Fruit fly (Drosophila melanogaster) whole organism, wandering third instar larva: ENCODE results near the gene Fdh.
A peak's percentile ranks its signal among the peaks of the same experiment; 100 is the strongest.

ENCODE experiments used
- CG32264 ChIP-seq: fragments of 200-800 bp; sonication (Bioruptor generic); optimal IDR thresholded peaks from 2 replicates; lab custom pipeline; 2016; ENCODE audit warnings: missing biosample characterization, missing genetic modification characterization
- CG9705 ChIP-seq: fragments of 200-800 bp; sonication (Bioruptor generic); optimal IDR thresholded peaks from 2 replicates; lab custom pipeline; 2018; ENCODE audit warnings: missing biosample characterization, mild to moderate bottlenecking, missing genetic modification characterization
- CrebA ChIP-seq: fragments of 200-800 bp; sonication (Bioruptor generic); optimal IDR thresholded peaks from 2 replicates; lab custom pipeline; 2016; ENCODE audit warnings: missing biosample characterization, mild to moderate bottlenecking, missing genetic modification characterization, borderline replicate concordance
- Dfd ChIP-seq: fragments of >200 bp; optimal IDR thresholded peaks from 2 replicates; lab custom pipeline; 2017; ENCODE audit warnings: missing biosample characterization, missing genetic modification characterization
- Dif ChIP-seq: fragments of 200-275, 200-300 bp; sonication (Bioruptor generic); optimal IDR thresholded peaks from 2 replicates; lab custom pipeline; 2018; ENCODE audit warnings: missing biosample characterization, missing genetic modification characterization; ENCODE audit not compliant: partially characterized antibody
- GATAd ChIP-seq: sonication (Bioruptor generic); optimal IDR thresholded peaks from 2 replicates; lab custom pipeline; 2016; ENCODE audit warnings: missing biosample characterization, missing genetic modification characterization
- Hnf4 ChIP-seq: fragments of 200-800 bp; sonication (Bioruptor generic); optimal IDR thresholded peaks from 2 replicates; lab custom pipeline; 2016; ENCODE audit warnings: missing biosample characterization, mild to moderate bottlenecking, missing genetic modification characterization
- Hr78 ChIP-seq: fragments of >200 bp; optimal IDR thresholded peaks from 2 replicates; lab custom pipeline; 2017; ENCODE audit warnings: missing biosample characterization, missing genetic modification characterization
- Hr83 ChIP-seq: fragments of 200-300 bp; sonication (Bioruptor generic); optimal IDR thresholded peaks from 2 replicates; lab custom pipeline; 2016; ENCODE audit warnings: missing biosample characterization, mild to moderate bottlenecking, missing genetic modification characterization, moderate library complexity; ENCODE audit not compliant: poor library complexity, severe bottlenecking
- Jra ChIP-seq: sonication (Bioruptor generic); optimal IDR thresholded peaks from 2 replicates; lab custom pipeline; 2016; ENCODE audit warnings: missing biosample characterization, missing genetic modification characterization
- Mio ChIP-seq: sonication (Bioruptor generic); optimal IDR thresholded peaks from 2 replicates; lab custom pipeline; 2016; ENCODE audit warnings: missing biosample characterization, missing genetic modification characterization
- Myc ChIP-seq: fragments of >200 bp; optimal IDR thresholded peaks from 2 replicates; lab custom pipeline; 2017
- N ChIP-seq: fragments of >200 bp; optimal IDR thresholded peaks from 2 replicates; lab custom pipeline; 2018; ENCODE audit warnings: missing biosample characterization, missing external identifiers, missing genetic modification characterization
- OdsH ChIP-seq: fragments of 200-800 bp; sonication (Bioruptor generic); optimal IDR thresholded peaks from 2 replicates; lab custom pipeline; 2016; ENCODE audit warnings: missing biosample characterization, mild to moderate bottlenecking, missing genetic modification characterization
- Rel ChIP-seq, 2 experiments: fragments of 200-800 bp; sonication (Bioruptor generic) in 1 of 2; optimal IDR thresholded peaks; 2 replicates in 1 of 2; 3 replicates in 1 of 2; lab custom pipeline; 2016 to 2019; ENCODE audit warnings: mild to moderate bottlenecking in 2 of 2, missing biosample characterization in 2 of 2, missing genetic modification characterization in 2 of 2, moderate library complexity in 1 of 2
- Sp1 ChIP-seq: fragments of 200-800 bp; sonication (Bioruptor generic); optimal IDR thresholded peaks from 3 replicates; lab custom pipeline; 2019; ENCODE audit warnings: missing biosample characterization, mild to moderate bottlenecking, missing genetic modification characterization, moderate library complexity
- dl ChIP-seq, 2 experiments: fragments of 175-275, 200-275 bp in 1 of 2; fragments of 200-275 bp in 1 of 2; sonication (Bioruptor generic); optimal IDR thresholded peaks; lab custom pipeline; 2018; ENCODE audit warnings: mild to moderate bottlenecking in 2 of 2, missing biosample characterization in 2 of 2, missing genetic modification characterization in 2 of 2, moderate library complexity in 2 of 2; ENCODE audit not compliant: partially characterized antibody in 2 of 2, insufficient read depth in 1 of 2
- dsf ChIP-seq: sonication (Bioruptor generic); optimal IDR thresholded peaks from 2 replicates; lab custom pipeline; 2016; ENCODE audit warnings: missing biosample characterization, missing genetic modification characterization, borderline replicate concordance
- h ChIP-seq: fragments of 200-800 bp; sonication (Bioruptor generic); optimal IDR thresholded peaks from 3 replicates; lab custom pipeline; 2016; ENCODE audit warnings: missing biosample characterization, mild to moderate bottlenecking, missing genetic modification characterization
- pan ChIP-seq: fragments of >200 bp; optimal IDR thresholded peaks from 2 replicates; lab custom pipeline; 2017
- psq ChIP-seq: fragments of 200-800 bp; sonication (Bioruptor generic); optimal IDR thresholded peaks from 3 replicates; lab custom pipeline; 2017; ENCODE audit warnings: missing biosample characterization, mild to moderate bottlenecking, missing genetic modification characterization, moderate library complexity
- rgr ChIP-seq: fragments of 200-800 bp; sonication (Bioruptor generic); optimal IDR thresholded peaks from 3 replicates; lab custom pipeline; 2016; ENCODE audit warnings: missing biosample characterization, mild to moderate bottlenecking, missing genetic modification characterization
- sage ChIP-seq: fragments of 200-800 bp; sonication (Bioruptor generic); optimal IDR thresholded peaks from 2 replicates; lab custom pipeline; 2016; ENCODE audit warnings: missing biosample characterization, mild to moderate bottlenecking, missing genetic modification characterization
- sv ChIP-seq: fragments of 200-800 bp; sonication (Bioruptor generic); optimal IDR thresholded peaks from 3 replicates; lab custom pipeline; 2016; ENCODE audit warnings: missing biosample characterization, missing genetic modification characterization
- usp ChIP-seq: fragments of >200 bp; optimal IDR thresholded peaks from 2 replicates; lab custom pipeline; 2017; ENCODE audit warnings: missing biosample characterization, missing genetic modification characterization

Gene Fdh

DNA sequence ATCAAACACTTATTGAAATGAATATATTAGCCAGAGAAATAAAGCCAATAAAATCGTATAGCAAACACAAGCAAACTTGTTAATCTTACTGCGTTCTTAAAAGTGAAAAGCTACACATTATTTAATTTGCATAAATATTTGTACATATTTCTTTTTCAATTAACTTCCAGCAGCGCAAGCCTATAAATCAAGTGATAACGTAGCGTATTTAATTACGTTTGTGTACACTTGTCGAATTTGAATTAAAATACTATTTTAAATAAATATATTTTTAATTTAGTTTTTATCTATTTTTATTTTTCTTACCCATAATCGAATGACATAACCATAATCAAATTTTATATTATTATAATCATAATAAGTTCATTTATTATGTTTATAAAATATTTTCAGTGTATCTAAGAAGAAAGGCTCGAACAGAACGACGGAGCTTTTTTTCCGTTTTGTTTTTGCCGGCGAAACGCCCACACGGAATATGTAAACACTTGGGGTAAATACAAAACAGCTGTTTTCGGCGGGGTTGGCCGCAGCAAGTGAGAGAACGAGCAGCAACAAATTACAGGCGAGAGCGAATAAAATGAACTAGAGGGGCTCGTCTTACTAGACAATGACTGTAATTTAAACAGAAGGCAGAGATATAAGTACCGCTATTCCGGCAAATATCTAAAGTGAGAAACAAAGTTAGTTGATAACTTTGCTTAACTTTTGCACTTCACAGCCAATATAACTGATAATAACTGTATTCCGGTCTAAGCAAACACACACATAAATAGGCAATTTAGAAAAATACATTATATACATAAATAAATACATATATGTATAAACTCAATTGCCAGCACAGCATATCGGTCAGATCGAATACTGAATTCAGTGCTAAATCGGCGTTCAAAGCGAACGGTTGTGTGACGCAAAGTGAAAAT, 3.6 kb upstream of the Fdh start, which contains the start of gene Sodh2 (continued):
- TF ChIP-seq Jra (GFP tag; lab: Kevin White, UChicago): peak; percentile 23
- TF ChIP-seq, all 38 proteins: peak for 22

DNA sequence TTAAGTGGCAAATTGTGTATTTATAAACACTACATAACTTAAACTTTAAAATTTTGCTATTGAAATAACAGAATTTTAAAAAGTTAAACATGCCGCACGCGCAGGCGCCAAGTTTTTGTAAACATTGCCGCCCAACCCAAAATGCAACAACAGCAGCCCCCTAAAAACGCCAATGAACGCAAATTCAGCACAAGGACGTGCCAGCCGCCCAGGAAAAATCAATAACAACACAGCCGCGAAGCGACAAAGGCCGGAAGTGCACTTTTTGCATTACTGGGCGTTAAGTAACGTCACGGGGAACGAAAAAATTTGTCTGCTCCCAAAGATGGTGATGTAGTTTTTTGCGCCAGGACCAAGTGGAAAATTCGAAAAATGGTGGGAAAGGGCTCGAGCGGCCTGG, 639 bp upstream of the Fdh start, which contains the start of gene CG4596:
Gene CG4596, plus strand, starts transcription at position 219 of the 400 bp plus-strand sequence.
- TF ChIP-seq sv (GFP tag; lab: Kevin White, UChicago) (no peak), dsf (GFP tag; lab: Kevin White, UChicago) (no peak), Mio (GFP tag; lab: Kevin White, UChicago) (no peak), Dif (GFP tag; lab: Kevin White, UChicago) (no peak), pan (lab: Kevin White, UChicago) (no peak)

DNA sequence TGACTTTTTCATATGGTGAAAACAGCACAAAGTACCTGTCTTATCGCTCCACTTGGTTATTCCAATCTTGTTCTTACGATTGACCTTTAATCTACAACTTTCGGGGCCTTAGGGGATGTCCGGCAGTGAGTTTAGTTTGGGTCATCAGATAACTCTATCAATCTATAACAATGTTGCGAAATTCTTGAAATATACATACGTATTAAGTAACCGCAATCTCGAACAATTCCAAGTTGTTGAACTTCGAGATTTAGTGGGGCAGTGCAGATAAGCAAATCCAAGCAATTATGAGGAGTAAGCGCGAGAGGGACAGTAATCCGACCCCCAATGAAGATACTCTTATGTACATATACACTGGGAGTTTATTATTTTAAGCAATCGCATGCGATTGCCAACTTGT, 1.6 kb downstream of the Fdh start:
- TF ChIP-seq Rel (GFP tag; optimal IDR thresholded peaks at IDR 0.05; lab: Kevin White, UChicago) (no peak), Rel (tag; optimal IDR thresholded peaks at IDR 0.05; lab: Kevin White, UChicago) (peak; percentile 35), Hr78 (no peak), CG32264 (GFP tag; lab: Kevin White, UChicago) (no peak)

DNA sequence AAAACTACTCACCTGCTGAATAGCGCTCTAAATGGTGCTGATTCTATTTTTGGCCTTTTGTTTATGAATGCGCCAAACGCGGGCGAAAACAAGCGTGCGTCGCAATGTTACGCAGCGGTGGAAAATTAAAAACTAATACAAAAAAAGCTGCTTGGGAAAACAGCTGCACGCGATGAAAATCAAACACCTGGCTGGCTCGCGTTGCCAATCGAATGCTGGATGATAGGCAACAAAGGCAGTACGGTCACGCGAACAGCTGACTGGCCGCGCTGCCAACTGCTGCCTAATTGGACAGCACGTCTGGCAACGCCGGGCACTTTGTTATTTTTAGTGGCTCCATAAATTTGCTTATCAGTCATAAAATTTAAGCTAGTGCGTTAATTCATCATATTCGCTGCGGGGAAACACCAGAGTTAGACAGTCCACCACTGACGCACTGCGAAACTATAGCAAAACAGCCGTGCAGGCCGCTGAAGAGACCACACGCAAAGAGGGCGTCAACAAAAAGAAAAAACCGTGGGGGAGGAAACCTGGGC, 3.7 kb downstream of the Fdh start, which contains the start of the genes SelR and Tsp86D:
Gene SelR, minus strand, starts transcription at position 216 of the 536 bp plus-strand sequence.
Gene Tsp86D, plus strand, starts transcription at position 282 of the 536 bp plus-strand sequence.
- TF ChIP-seq Dif (GFP tag; lab: Kevin White, UChicago) (no peak), CG9705 (GFP tag; lab: Kevin White, UChicago) (peak; percentile 26), pan (lab: Kevin White, UChicago) (no peak), dl (GFP tag; optimal IDR thresholded peaks at IDR 0.05; lab: Kevin White, UChicago; ENCODE audit: insufficient read depth in 1 of 2, partially characterized antibody in 2 of 2) (no peak), Hr83 (peak; percentile 38), Mio (GFP tag; lab: Kevin White, UChicago) (no peak), CG32264 (GFP tag; lab: Kevin White, UChicago) (no peak), OdsH (no peak), h (GFP tag; lab: Kevin White, UChicago) (peak; percentile 33), usp (GFP tag; lab: Kevin White, UChicago) (no peak), CrebA (GFP tag; lab: Kevin White, UChicago) (no peak), Hr78 (no peak), Myc (peak; percentile 75), psq (GFP tag; lab: Kevin White, UChicago) (no peak), Sp1 (GFP tag; lab: Kevin White, UChicago) (peak; percentile 42), rgr (GFP tag; lab: Kevin White, UChicago) (peak; percentile 17), Dfd (GFP tag; lab: Kevin White, UChicago) (no peak), Rel (GFP tag; optimal IDR thresholded peaks at IDR 0.05; lab: Kevin White, UChicago) (no peak), Rel (tag; optimal IDR thresholded peaks at IDR 0.05; lab: Kevin White, UChicago) (peak; percentile 93), N (GFP tag; lab: Kevin White, UChicago) (no peak), Hnf4 (GFP tag; lab: Kevin White, UChicago) (no peak), Jra (GFP tag; lab: Kevin White, UChicago) (no peak)
- TF ChIP-seq, all 38 proteins: peak for 7

DNA sequence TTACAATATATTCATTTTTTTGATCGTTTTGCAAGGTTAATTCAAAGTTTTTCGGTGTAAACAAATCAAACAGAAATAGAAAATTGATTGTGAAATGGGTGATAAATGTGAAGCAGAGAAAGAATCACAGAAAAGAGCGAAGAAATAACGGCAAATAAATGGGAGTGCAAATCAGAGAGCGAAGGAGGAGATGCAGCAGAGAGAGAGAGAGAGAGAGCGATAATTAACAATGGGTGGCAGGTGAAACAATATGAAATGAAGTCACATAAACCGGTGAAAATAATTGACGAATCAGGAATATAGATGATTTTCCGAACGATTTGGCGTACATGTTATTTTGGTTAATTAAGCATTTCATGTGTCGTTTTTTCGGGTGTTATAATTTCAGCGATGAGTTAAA, 8.2 kb downstream of the Fdh start:
- TF ChIP-seq Dif (GFP tag; lab: Kevin White, UChicago): peak; percentile 59
- TF ChIP-seq dsf (GFP tag; lab: Kevin White, UChicago): no peak
- TF ChIP-seq, all 38 proteins: peak for 1

DNA sequence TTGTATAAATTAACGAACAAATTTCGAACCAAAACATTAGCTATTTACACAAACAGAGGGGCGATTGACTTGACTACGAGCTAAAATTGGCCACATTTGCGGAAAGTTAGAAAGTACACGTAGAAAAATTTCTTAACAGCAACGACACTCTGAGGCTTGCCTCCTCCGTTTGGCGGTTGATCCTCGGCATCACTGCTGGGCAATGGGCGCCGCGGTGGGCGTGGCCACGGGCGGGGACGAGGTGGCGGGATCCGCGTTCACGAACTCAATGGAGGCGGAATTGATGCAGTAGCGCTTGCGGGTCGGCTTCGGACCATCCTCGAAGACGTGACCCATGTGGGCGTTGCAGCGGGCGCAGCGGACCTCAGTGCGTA, 8.7 kb downstream of the Fdh start:
- no peak for TF ChIP-seq OdsH
- TF ChIP-seq sage (GFP tag; lab: Kevin White, UChicago): no peak
- no peak for TF ChIP-seq rgr (GFP tag; lab: Kevin White, UChicago)
- TF ChIP-seq Jra (GFP tag; lab: Kevin White, UChicago): no peak
- no peak for TF ChIP-seq GATAd (GFP tag; lab: Kevin White, UChicago)
- TF ChIP-seq sv (GFP tag; lab: Kevin White, UChicago): no peak
- no peak for TF ChIP-seq usp (GFP tag; lab: Kevin White, UChicago)
- TF ChIP-seq pan (lab: Kevin White, UChicago): no peak
- TF ChIP-seq, all 38 proteins: peak for 0
